Fruit fly (Drosophila melanogaster): ENCODE data around the gene Rab6.

Rab6 gene

DNA sequence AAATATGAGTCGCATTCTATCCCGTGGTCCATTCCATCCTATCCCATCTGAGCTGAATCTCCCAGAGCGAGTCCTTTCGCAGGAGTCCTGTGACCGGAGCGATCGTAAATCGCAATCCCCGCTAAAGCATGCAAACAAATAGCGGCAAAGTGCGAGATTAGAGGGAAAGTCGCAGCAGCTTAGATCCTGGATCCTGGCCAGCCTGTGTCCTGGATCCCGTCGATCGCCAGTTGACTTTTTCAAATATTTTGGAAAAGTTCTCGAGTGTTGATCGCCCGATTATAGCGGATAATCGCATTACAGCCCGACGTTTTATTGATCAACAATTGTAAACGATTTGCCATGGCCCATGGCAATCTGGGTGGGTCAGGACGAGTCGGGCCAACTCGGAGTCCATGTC, 19.8 kb downstream of the Rab6 start:
- TF ChIP-seq GATAd (GFP tag; optimal IDR thresholded peaks at IDR 0.05) (no peak), CG32264 (GFP tag; optimal IDR thresholded peaks at IDR 0.05) (no peak), Vsx2 (GFP tag; optimal IDR thresholded peaks at IDR 0.05; ENCODE audit: partially characterized antibody) (no peak), rgr (GFP tag; optimal IDR thresholded peaks at IDR 0.05) (no peak), pan (optimal IDR thresholded peaks at IDR 0.05) (no peak), brk (GFP tag; optimal IDR thresholded peaks at IDR 0.05) (no peak), h (GFP tag; optimal IDR thresholded peaks at IDR 0.05) (no peak), Sp1 (GFP tag; optimal IDR thresholded peaks at IDR 0.05) (no peak), CrebA (GFP tag; optimal IDR thresholded peaks at IDR 0.05; ENCODE audit: borderline replicate concordance) (no peak), lola (GFP tag; optimal IDR thresholded peaks at IDR 0.05) (no peak), HLH106 (tag; optimal IDR thresholded peaks at IDR 0.05) (no peak), br (GFP tag; optimal IDR thresholded peaks at IDR 0.05) (no peak)

dm6 chr2L:12087442-12087841, 21.5 kb downstream of the Rab6 start:
- TF ChIP-seq Hnf4 (GFP tag; optimal IDR thresholded peaks at IDR 0.05): no peak
- TF ChIP-seq h (GFP tag; optimal IDR thresholded peaks at IDR 0.05): no peak
- TF ChIP-seq br (GFP tag; optimal IDR thresholded peaks at IDR 0.05): no peak
- no peak for TF ChIP-seq fru (GFP tag; optimal IDR thresholded peaks at IDR 0.05)
- no peak for TF ChIP-seq psq (GFP tag; optimal IDR thresholded peaks at IDR 0.05)
- TF ChIP-seq Mio (GFP tag; optimal IDR thresholded peaks at IDR 0.05): no peak

DNA sequence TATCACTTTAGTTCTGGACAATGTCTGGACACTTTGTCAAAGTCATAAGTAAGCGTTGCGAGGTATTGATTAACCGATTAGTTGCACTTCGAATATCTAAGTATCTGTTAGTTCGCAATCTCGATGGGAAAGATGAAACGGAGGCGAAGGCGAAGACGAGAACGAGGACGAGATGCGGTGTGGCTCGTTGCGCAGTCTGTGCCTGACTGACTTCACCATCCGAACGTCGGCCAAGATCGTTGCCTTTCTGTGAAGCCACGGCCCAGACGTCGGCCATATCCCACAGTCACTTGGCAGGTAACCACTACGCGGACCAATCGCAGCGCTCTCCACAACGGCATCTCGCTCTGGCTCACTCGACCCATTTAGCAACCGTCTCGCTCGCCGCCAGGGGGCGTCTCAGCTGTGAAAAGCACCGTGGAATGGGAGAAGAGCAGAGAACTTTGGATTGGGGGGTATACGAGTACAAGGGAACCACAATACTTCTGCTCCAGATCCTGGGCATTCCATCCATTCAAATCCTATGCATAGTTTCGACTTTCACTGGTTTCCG, 23.2 kb downstream of the Rab6 start, which contains the start of gene prd:
Gene prd (minus strand): TSS at position 209 of the 553 bp plus-strand sequence.
- no peak for TF ChIP-seq rgr (GFP tag; optimal IDR thresholded peaks at IDR 0.05)
- TF ChIP-seq N (GFP tag; optimal IDR thresholded peaks at IDR 0.05): no peak
- TF ChIP-seq CG9705 (GFP tag; optimal IDR thresholded peaks at IDR 0.05): no peak
- TF ChIP-seq woc (GFP tag; optimal IDR thresholded peaks at IDR 0.05): no peak
- TF ChIP-seq fru (GFP tag; optimal IDR thresholded peaks at IDR 0.05): no peak
- TF ChIP-seq dl (GFP tag; optimal IDR thresholded peaks at IDR 0.05; ENCODE audit: insufficient read depth in 1 of 2, partially characterized antibody in 2 of 2): no peak
- no peak for TF ChIP-seq Myc (optimal IDR thresholded peaks at IDR 0.05)
- no peak for TF ChIP-seq Hr78 (GFP tag; optimal IDR thresholded peaks at IDR 0.05)
- TF ChIP-seq sv (GFP tag; optimal IDR thresholded peaks at IDR 0.05): no peak
- TF ChIP-seq sage (GFP tag; optimal IDR thresholded peaks at IDR 0.05): no peak
- no peak for TF ChIP-seq Dif (GFP tag; optimal IDR thresholded peaks at IDR 0.05; ENCODE audit: partially characterized antibody)
- no peak for TF ChIP-seq Vsx2 (GFP tag; optimal IDR thresholded peaks at IDR 0.05; ENCODE audit: partially characterized antibody)
- no peak for TF ChIP-seq br (GFP tag; optimal IDR thresholded peaks at IDR 0.05)
- no peak for TF ChIP-seq GATAd (GFP tag; optimal IDR thresholded peaks at IDR 0.05)
- no peak for TF ChIP-seq dmrt93B (GFP tag; optimal IDR thresholded peaks at IDR 0.05)
- no peak for TF ChIP-seq Dfd (GFP tag; optimal IDR thresholded peaks at IDR 0.05)

DNA sequence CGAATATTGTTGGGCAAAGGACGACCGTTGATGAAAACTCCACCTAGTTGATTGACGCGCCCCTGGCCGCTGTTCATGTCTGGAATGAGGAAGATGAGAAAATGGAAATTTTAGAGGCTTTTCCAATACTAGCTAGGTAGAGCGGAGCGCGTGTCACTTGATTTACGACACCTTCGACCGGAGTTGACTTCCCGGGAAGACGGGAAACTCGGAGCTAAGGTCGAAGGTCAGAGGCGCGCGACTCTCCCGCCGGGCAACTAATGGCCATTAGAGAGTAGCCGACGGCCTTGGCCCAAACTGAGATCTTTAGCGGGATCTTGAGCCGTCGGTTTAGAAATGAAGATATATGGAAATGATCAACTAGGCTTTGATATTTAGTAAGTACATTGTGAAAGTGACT, 23.9 kb downstream of the Rab6 start:
- TF ChIP-seq N (GFP tag; optimal IDR thresholded peaks at IDR 0.05) (no peak), psq (GFP tag; optimal IDR thresholded peaks at IDR 0.05) (no peak), fru (GFP tag; optimal IDR thresholded peaks at IDR 0.05) (no peak), tai (GFP tag; optimal IDR thresholded peaks at IDR 0.05) (no peak), Myc (optimal IDR thresholded peaks at IDR 0.05) (no peak), CG32264 (GFP tag; optimal IDR thresholded peaks at IDR 0.05) (no peak), OdsH (GFP tag; optimal IDR thresholded peaks at IDR 0.05) (no peak)

- no peak for TF ChIP-seq rgr (GFP tag; optimal IDR thresholded peaks at IDR 0.05)
- no peak for TF ChIP-seq foxo (GFP tag; optimal IDR thresholded peaks at IDR 0.05)
- no peak for TF ChIP-seq br (GFP tag; optimal IDR thresholded peaks at IDR 0.05)
- no peak for TF ChIP-seq sage (GFP tag; optimal IDR thresholded peaks at IDR 0.05)
- TF ChIP-seq CG9705 (GFP tag; optimal IDR thresholded peaks at IDR 0.05): no peak
- no peak for TF ChIP-seq psq (GFP tag; optimal IDR thresholded peaks at IDR 0.05)
- TF ChIP-seq Hr83 (GFP tag; optimal IDR thresholded peaks at IDR 0.05; ENCODE audit: poor library complexity, severe bottlenecking): no peak
- TF ChIP-seq CG32264 (GFP tag; optimal IDR thresholded peaks at IDR 0.05): no peak
- TF ChIP-seq Jra (GFP tag; optimal IDR thresholded peaks at IDR 0.05): no peak
- no peak for TF ChIP-seq Dfd (GFP tag; optimal IDR thresholded peaks at IDR 0.05)
- no peak for TF ChIP-seq brk (GFP tag; optimal IDR thresholded peaks at IDR 0.05)
- no peak for TF ChIP-seq Hnf4 (GFP tag; optimal IDR thresholded peaks at IDR 0.05)
- no peak for TF ChIP-seq Myc (optimal IDR thresholded peaks at IDR 0.05)
- TF ChIP-seq jim (GFP tag; optimal IDR thresholded peaks at IDR 0.05): no peak
- TF ChIP-seq Vsx2 (GFP tag; optimal IDR thresholded peaks at IDR 0.05; ENCODE audit: partially characterized antibody): no peak
- TF ChIP-seq Abd-B (GFP tag; optimal IDR thresholded peaks at IDR 0.05): no peak
Measured at dm6 chr2L:12081118-12081665, 27.7 kb downstream of the Rab6 start.
